Worm (Caenorhabditis elegans) whole organism, young adult: ENCODE results near the gene nhr-232.

Experiments
- F49E8.2 ChIP-seq: sonication (generic microtip); optimal IDR thresholded peaks from 3 replicates; lab custom pipeline; 2017; ENCODE audit warnings: missing genetic modification characterization, mild to moderate bottlenecking, missing compliant biosample characterization, antibody characterized with exemption, moderate library complexity; ENCODE audit not compliant: insufficient read depth
- Y56A3A.18 ChIP-seq: fragments of 200-800 bp; sonication (Bioruptor generic); IDR thresholded peaks from 2 replicates; pipeline ENCODE4 v1.3.6; 2022; ENCODE audit warnings: missing genetic modification reagents, missing genetic modification characterization, missing compliant biosample characterization
- aptf-3 ChIP-seq: fragments of 200-800 bp; sonication (Bioruptor generic); IDR thresholded peaks from 2 replicates; pipeline ENCODE4 v1.3.6; 2022; ENCODE audit warnings: missing genetic modification characterization, missing compliant biosample characterization
- ccch-3 ChIP-seq: fragments of 200-800 bp; sonication (Bioruptor generic); optimal IDR thresholded peaks from 2 replicates; lab custom pipeline; 2018; ENCODE audit warnings: mild to moderate bottlenecking, missing genetic modification characterization, missing compliant biosample characterization
- dpl-1 ChIP-seq: fragments of 150-350 bp; optimal IDR thresholded peaks from 2 replicates; lab custom pipeline; 2014; ENCODE audit warnings: missing biosample characterization, missing genetic modification reagents, missing genetic modification characterization
- ekl-4 ChIP-seq: fragments of 200-800 bp; sonication (Bioruptor generic); IDR thresholded peaks from 2 replicates; pipeline ENCODE4 v1.3.6; 2022; ENCODE audit warnings: missing genetic modification reagents, missing genetic modification characterization, missing compliant biosample characterization
- hlh-12 ChIP-seq: sonication (generic microtip); optimal IDR thresholded peaks from 2 replicates; lab custom pipeline; 2016; ENCODE audit warnings: missing genetic modification characterization, missing compliant biosample characterization
- mel-28 ChIP-seq: sonication (generic microtip); optimal IDR thresholded peaks from 2 replicates; lab custom pipeline; 2016; ENCODE audit warnings: borderline replicate concordance, mild to moderate bottlenecking, missing genetic modification characterization, missing compliant biosample characterization
- nfya-1 ChIP-seq: sonication (generic microtip); optimal IDR thresholded peaks from 2 replicates; lab custom pipeline; 2017; ENCODE audit warnings: antibody characterized with exemption, missing compliant biosample characterization, missing genetic modification characterization, borderline replicate concordance; ENCODE audit not compliant: insufficient read depth
- pha-4 ChIP-seq: fragments of 150-350 bp; sonication (generic microtip); optimal IDR thresholded peaks from 2 replicates; lab custom pipeline; 2014; ENCODE audit warnings: missing biosample characterization, missing genetic modification reagents, missing genetic modification characterization
- unc-130 ChIP-seq: sonication (generic microtip); optimal IDR thresholded peaks from 2 replicates; lab custom pipeline; 2016; ENCODE audit warnings: missing genetic modification reagents, missing genetic modification characterization, missing compliant biosample characterization

DNA sequence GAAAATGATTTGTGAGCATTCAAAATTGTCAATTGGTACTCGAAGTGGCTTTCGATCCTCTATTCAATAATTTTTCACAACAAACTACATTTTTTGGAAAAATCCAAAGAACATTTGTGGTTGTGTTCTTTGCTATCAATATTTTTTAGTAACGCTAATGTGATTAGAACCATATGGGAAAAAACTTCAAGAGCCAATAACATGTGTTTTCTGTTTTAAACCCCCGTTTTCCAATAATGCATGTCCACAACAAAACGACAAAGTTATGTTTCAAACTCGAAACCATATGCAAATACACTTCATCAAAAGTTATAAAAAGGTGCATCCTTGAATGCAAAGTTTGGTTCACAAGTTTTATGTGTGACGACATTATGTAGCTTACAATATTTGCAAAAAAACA, 29.9 kb downstream of the nhr-232 start:
- TF ChIP-seq hlh-12 (tag; lab: Kevin White, UChicago) (no peak), mel-28 (no peak), ccch-3 (no peak), aptf-3 (GFP tag; lab: Robert Waterston, UW) (no peak), unc-130 (GFP tag; lab: Kevin White, UChicago) (no peak), nfya-1 (tag; lab: Kevin White, UChicago) (no peak), ekl-4 (GFP tag; lab: Robert Waterston, UW) (no peak), F49E8.2 (tag; lab: Kevin White, UChicago) (no peak), Y56A3A.18 (GFP tag; lab: Robert Waterston, UW) (no peak), dpl-1 (no peak), pha-4 (tag; lab: Kevin White, UChicago) (no peak)
